Worm (Caenorhabditis elegans) whole organism, L1 larva: ENCODE results near the gene egl-27.

Experiments used
- C04F5.9 ChIP-seq: sonication (generic microtip); optimal IDR thresholded peaks from 2 replicates; lab custom pipeline; 2016; ENCODE audit warnings: missing genetic modification characterization, missing compliant biosample characterization
- C16A3.4 ChIP-seq: fragments of 150-350 bp; optimal IDR thresholded peaks from 2 replicates; lab custom pipeline; 2014; ENCODE audit warnings: missing biosample characterization, missing genetic modification characterization
- aha-1 ChIP-seq: fragments of 150-350 bp; optimal IDR thresholded peaks from 2 replicates; lab custom pipeline; 2014; ENCODE audit warnings: missing biosample characterization, missing genetic modification characterization
- alr-1 ChIP-seq: fragments of 200-800 bp; sonication (Bioruptor generic); optimal IDR thresholded peaks from 2 replicates; lab custom pipeline; 2018; ENCODE audit warnings: borderline replicate concordance, mild to moderate bottlenecking, missing genetic modification characterization, missing compliant biosample characterization
- aly-2 ChIP-seq: fragments of 150-350 bp; optimal IDR thresholded peaks from 2 replicates; lab custom pipeline; 2014; ENCODE audit warnings: missing biosample characterization, missing genetic modification characterization
- blmp-1 ChIP-seq: fragments of 150-350 bp; optimal IDR thresholded peaks from 2 replicates; lab custom pipeline; 2014; ENCODE audit warnings: missing biosample characterization, missing genetic modification characterization
- ceh-63 ChIP-seq: fragments of 200-800 bp; sonication (Bioruptor generic); optimal IDR thresholded peaks from 2 replicates; lab custom pipeline; 2018; ENCODE audit warnings: mild to moderate bottlenecking, missing genetic modification characterization, missing compliant biosample characterization
- ceh-82 ChIP-seq, 3 experiments: fragments of 150-350 bp in 1 of 3; sonication (generic microtip) in 2 of 3; optimal IDR thresholded peaks; 2 replicates each; lab custom pipeline; 2014 to 2017; ENCODE audit warnings: missing biosample characterization in 3 of 3, missing genetic modification characterization in 3 of 3
- dpl-1 ChIP-seq, 3 experiments: fragments of 150-350 bp in 2 of 3; sonication (generic microtip) in 1 of 3; optimal IDR thresholded peaks; 2 replicates each; lab custom pipeline; 2014 to 2017; ENCODE audit warnings: missing biosample characterization in 3 of 3, missing genetic modification characterization in 3 of 3, missing genetic modification reagents in 3 of 3
- efl-1 ChIP-seq, 4 experiments: fragments of 150-350 bp; optimal IDR thresholded peaks in 3 of 4; peaks in 1 of 4; 1 replicate in 1 of 4; 2 replicates in 3 of 4; lab custom pipeline; 2014; ENCODE audit warnings: missing biosample characterization in 2 of 4, missing genetic modification characterization in 2 of 4, missing genetic modification reagents in 2 of 4
- efl-3 ChIP-seq: fragments of 200-800 bp; sonication (Bioruptor generic); optimal IDR thresholded peaks from 2 replicates; lab custom pipeline; 2018; ENCODE audit warnings: mild to moderate bottlenecking, missing genetic modification characterization, missing compliant biosample characterization
- egl-13 ChIP-seq: sonication (generic microtip); optimal IDR thresholded peaks from 2 replicates; lab custom pipeline; 2016; ENCODE audit warnings: missing genotype, missing genetic modification reagents, missing genetic modification characterization, missing compliant biosample characterization
- egl-27 ChIP-seq, 2 experiments: fragments of 150-350 bp in 1 of 2; sonication (generic microtip); optimal IDR thresholded peaks; 3 replicates each; lab custom pipeline; 2017 to 2018; ENCODE audit warnings: missing biosample characterization in 2 of 2, missing genetic modification characterization in 2 of 2, missing genetic modification reagents in 2 of 2
- elt-3 ChIP-seq, 6 experiments: fragments of 150-350 bp in 1 of 6; sonication (generic microtip); optimal IDR thresholded peaks; 2 replicates each; lab custom pipeline; 2017 to 2018; ENCODE audit warnings: missing biosample characterization in 6 of 6, missing genetic modification characterization in 6 of 6, inconsistent platforms in 1 of 6
- ets-5 ChIP-seq: fragments of 200-800 bp; sonication (Bioruptor generic); IDR thresholded peaks from 2 replicates; pipeline ENCODE4 v1.3.6; 2022; ENCODE audit warnings: missing genetic modification characterization, missing compliant biosample characterization
- fkh-10 ChIP-seq: sonication (generic microtip); optimal IDR thresholded peaks from 2 replicates; lab custom pipeline; 2017; ENCODE audit warnings: missing biosample characterization, missing genetic modification reagents, missing genetic modification characterization
- fkh-4 ChIP-seq: sonication (generic microtip); optimal IDR thresholded peaks from 2 replicates; lab custom pipeline; 2016; ENCODE audit warnings: missing compliant biosample characterization, missing genetic modification characterization, borderline replicate concordance
- fkh-8 ChIP-seq: sonication (generic microtip); optimal IDR thresholded peaks from 2 replicates; lab custom pipeline; 2016; ENCODE audit warnings: mild to moderate bottlenecking, missing genetic modification characterization, missing compliant biosample characterization
- hlh-17 ChIP-seq: fragments of 200-800 bp; sonication (Bioruptor generic); optimal IDR thresholded peaks from 2 replicates; lab custom pipeline; 2018; ENCODE audit warnings: missing genetic modification characterization, mild to moderate bottlenecking, missing compliant biosample characterization, moderate library complexity, borderline replicate concordance
- hpl-2 ChIP-seq: fragments of 150-350 bp; optimal IDR thresholded peaks from 2 replicates; lab custom pipeline; 2014; ENCODE audit warnings: missing biosample characterization, missing genetic modification reagents, missing genetic modification characterization
- lin-14 ChIP-seq: fragments of 200-800 bp; sonication (Bioruptor generic); optimal IDR thresholded peaks from 2 replicates; lab custom pipeline; 2018; ENCODE audit warnings: mild to moderate bottlenecking, missing genetic modification characterization, moderate library complexity, missing compliant biosample characterization
- lin-15B ChIP-seq: fragments of 150-350 bp; sonication (generic microtip); optimal IDR thresholded peaks from 3 replicates; lab custom pipeline; 2014; ENCODE audit warnings: missing biosample characterization, missing genetic modification characterization
- lir-3 ChIP-seq: sonication (generic microtip); optimal IDR thresholded peaks from 2 replicates; lab custom pipeline; 2016; ENCODE audit warnings: mild to moderate bottlenecking, missing genetic modification characterization, moderate library complexity, missing compliant biosample characterization; ENCODE audit not compliant: poor library complexity
- lsy-2 ChIP-seq, 2 experiments: fragments of 150-350 bp; optimal IDR thresholded peaks; 2 replicates each; lab custom pipeline; 2014; ENCODE audit warnings: missing biosample characterization in 2 of 2, missing genetic modification characterization in 2 of 2
- mab-9 ChIP-seq: fragments of 200-800 bp; sonication (Bioruptor generic); IDR thresholded peaks from 2 replicates; pipeline ENCODE4 v1.3.6; 2022; ENCODE audit warnings: missing genetic modification reagents, missing genetic modification characterization, missing compliant biosample characterization
- mef-2 ChIP-seq: fragments of 150-350 bp; optimal IDR thresholded peaks from 2 replicates; lab custom pipeline; 2014; ENCODE audit warnings: missing biosample characterization, missing genetic modification characterization
- nhr-11 ChIP-seq: fragments of 150-350 bp; optimal IDR thresholded peaks from 2 replicates; lab custom pipeline; 2014; ENCODE audit warnings: missing biosample characterization, missing genetic modification characterization
- nhr-19 ChIP-seq: fragments of 200-800 bp; sonication (Bioruptor generic); conservative IDR thresholded peaks from 2 replicates; pipeline ENCODE4 v1.3.6; 2022; ENCODE audit warnings: missing genetic modification characterization, missing compliant biosample characterization
- nhr-237 ChIP-seq: fragments of 150-350 bp; optimal IDR thresholded peaks from 2 replicates; lab custom pipeline; 2014; ENCODE audit warnings: missing biosample characterization, missing genetic modification characterization
- nhr-76 ChIP-seq: sonication (generic microtip); optimal IDR thresholded peaks from 2 replicates; lab custom pipeline; 2017; ENCODE audit warnings: missing biosample characterization, missing genetic modification characterization
- nhr-77 ChIP-seq: fragments of 150-350 bp; optimal IDR thresholded peaks from 2 replicates; lab custom pipeline; 2014; ENCODE audit warnings: missing biosample characterization, missing genetic modification characterization
- nhr-85 ChIP-seq: sonication (generic microtip); peaks from one replicate; lab custom pipeline; 2016; ENCODE audit warnings: missing genetic modification characterization, inconsistent platforms, missing compliant biosample characterization
- nhr-90 ChIP-seq: sonication (generic microtip); optimal IDR thresholded peaks from 2 replicates; lab custom pipeline; 2016; ENCODE audit warnings: mild to moderate bottlenecking, missing genetic modification characterization, missing compliant biosample characterization; ENCODE audit not compliant: poor library complexity
- pax-3 ChIP-seq: fragments of 200-800 bp; sonication (Bioruptor generic); optimal IDR thresholded peaks from 2 replicates; lab custom pipeline; 2018; ENCODE audit warnings: mild to moderate bottlenecking, missing genetic modification characterization, moderate library complexity, missing compliant biosample characterization
- rnt-1 ChIP-seq: sonication (generic microtip); optimal IDR thresholded peaks from 2 replicates; lab custom pipeline; 2016; ENCODE audit warnings: mild to moderate bottlenecking, missing genetic modification characterization, moderate library complexity, missing compliant biosample characterization
- snpc-4 ChIP-seq: fragments of 150-350 bp; optimal IDR thresholded peaks from 2 replicates; lab custom pipeline; 2014; ENCODE audit warnings: missing biosample characterization, missing genetic modification characterization
- sox-4 ChIP-seq: sonication (generic microtip); optimal IDR thresholded peaks from 2 replicates; lab custom pipeline; 2016; ENCODE audit warnings: missing genetic modification characterization, missing compliant biosample characterization
- sptf-1 ChIP-seq: fragments of 150-350 bp; optimal IDR thresholded peaks from 2 replicates; lab custom pipeline; 2014; ENCODE audit warnings: missing biosample characterization, missing genetic modification characterization
- sup-37 ChIP-seq: fragments of 200-800 bp; sonication (Bioruptor generic); optimal IDR thresholded peaks from 2 replicates; lab custom pipeline; 2018; ENCODE audit warnings: mild to moderate bottlenecking, missing genetic modification characterization, missing compliant biosample characterization
- tbx-2 ChIP-seq: sonication (generic microtip); optimal IDR thresholded peaks from 2 replicates; lab custom pipeline; 2016; ENCODE audit warnings: missing genetic modification characterization, missing compliant biosample characterization
- tlp-1 ChIP-seq: fragments of 150-350 bp; optimal IDR thresholded peaks from 2 replicates; lab custom pipeline; 2014; ENCODE audit warnings: missing biosample characterization, missing genetic modification characterization
- unc-30 ChIP-seq: sonication (generic microtip); optimal IDR thresholded peaks from 2 replicates; lab custom pipeline; 2017; ENCODE audit warnings: missing biosample characterization, missing genetic modification characterization
- unc-98 ChIP-seq: fragments of 200-800 bp; sonication (Bioruptor generic); IDR thresholded peaks from 2 replicates; pipeline ENCODE4 v1.3.6; 2022; ENCODE audit warnings: missing genetic modification characterization, missing compliant biosample characterization
- xbp-1 ChIP-seq: sonication (generic microtip); optimal IDR thresholded peaks from 2 replicates; lab custom pipeline; 2016; ENCODE audit warnings: missing genetic modification characterization, missing compliant biosample characterization

egl-27 gene

ce11 chrII:6891838-6892237 lies 57.0 kb downstream of the egl-27 start (continued):
- TF ChIP-seq elt-3 (tag; optimal IDR thresholded peaks at IDR 0.05; lab: Kevin White, UChicago) (peak in 3 of 6 experiments; percentile 19 to 84 (median 76)), nhr-85 (tag; lab: Kevin White, UChicago) (peak; percentile 69), unc-98 (no peak), xbp-1 (tag; lab: Kevin White, UChicago) (peak; percentile 32), blmp-1 (tag; lab: Kevin White, UChicago) (peak; percentile 80), mab-9 (no peak), sox-4 (no peak), aly-2 (tag; lab: Kevin White, UChicago) (no peak), lir-3 (tag; lab: Kevin White, UChicago) (peak; percentile 73), nhr-76 (no peak), mef-2 (tag; lab: Kevin White, UChicago) (no peak), C04F5.9 (tag; lab: Kevin White, UChicago) (no peak), tlp-1 (tag; lab: Kevin White, UChicago) (no peak), egl-27 (tag; optimal IDR thresholded peaks at IDR 0.05; lab: Kevin White, UChicago) (no peak), rnt-1 (tag; lab: Kevin White, UChicago) (peak; percentile 75), pax-3 (tag; lab: Kevin White, UChicago) (peak; percentile 47), sptf-1 (tag; lab: Kevin White, UChicago) (no peak), lin-15B (tag; lab: Kevin White, UChicago) (no peak), alr-1 (tag; lab: Kevin White, UChicago) (no peak), egl-13 (tag; lab: Kevin White, UChicago) (no peak), snpc-4 (no peak), nhr-237 (no peak), ceh-82 (tag; optimal IDR thresholded peaks at IDR 0.05; lab: Kevin White, UChicago) (peak in 2 of 3 experiments; percentile 29 to 40), aha-1 (no peak), efl-3 (GFP tag; lab: Kevin White, UChicago) (no peak), nhr-19 (GFP tag; lab: Robert Waterston, UW) (peak; percentile 99), nhr-11 (tag; lab: Kevin White, UChicago) (no peak), lin-14 (peak; percentile 78), nhr-77 (peak; percentile 48), tbx-2 (tag; lab: Kevin White, UChicago) (peak; percentile 84), ets-5 (GFP tag; lab: Robert Waterston, UW) (no peak), hlh-17 (GFP tag; lab: Kevin White, UChicago) (no peak), sup-37 (GFP tag; lab: Kevin White, UChicago) (peak; percentile 55), ceh-63 (GFP tag; lab: Kevin White, UChicago) (no peak), dpl-1 (GFP tag; optimal IDR thresholded peaks at IDR 0.05; lab: Kevin White, UChicago) (peak; percentile 15 to 46 (median 32)), nhr-90 (peak; percentile 63), fkh-4 (tag; lab: Kevin White, UChicago) (no peak), unc-30 (tag; lab: Kevin White, UChicago) (no peak), fkh-10 (GFP tag; lab: Kevin White, UChicago) (no peak), hpl-2 (GFP tag; lab: Kevin White, UChicago) (no peak)

ce11 chrII:6893589-6894245 lies 58.9 kb downstream of the egl-27 start, which contains the start of gene adal-1:
adal-1 (minus strand) TSS chrII:6893639.
- TF ChIP-seq hpl-2 (GFP tag; lab: Kevin White, UChicago) (no peak), elt-3 (tag; optimal IDR thresholded peaks at IDR 0.05; lab: Kevin White, UChicago) (no peak), xbp-1 (tag; lab: Kevin White, UChicago) (no peak), efl-1 (optimal IDR thresholded peaks at IDR 0.05; lab: Kevin White, UChicago) (peak in 1 of 2 experiments; percentile 20), efl-1 (GFP tag; optimal IDR thresholded peaks at IDR 0.05 in 1 of 2; lab: Kevin White, UChicago) (peak in 1 of 2 experiments; percentile 81), ceh-63 (GFP tag; lab: Kevin White, UChicago) (no peak), sup-37 (GFP tag; lab: Kevin White, UChicago) (no peak), efl-3 (GFP tag; lab: Kevin White, UChicago) (no peak), sptf-1 (tag; lab: Kevin White, UChicago) (no peak), fkh-8 (tag; lab: Kevin White, UChicago) (no peak), lsy-2 (tag; optimal IDR thresholded peaks at IDR 0.05; lab: Kevin White, UChicago) (peak in 1 of 2 experiments; percentile 37), blmp-1 (tag; lab: Kevin White, UChicago) (peak; percentile 43), C16A3.4 (tag; lab: Kevin White, UChicago) (no peak)
